Worm (Caenorhabditis elegans) whole organism, L4 larva: ENCODE results near the gene F54D5.7.
"Not testable (repeated sequence)": the region's sequence is repeated elsewhere in the genome, so short reads cannot be mapped to it uniquely, and the experiment has no call there.

Source experiments
- D1046.2 ChIP-seq: fragments of 200-800 bp; sonication (Bioruptor generic); IDR thresholded peaks from 2 replicates; pipeline ENCODE4 v1.3.6; 2022; ENCODE audit warnings: missing genetic modification characterization, missing compliant biosample characterization
- Y105C5A.15 ChIP-seq: fragments of 200-800 bp; sonication (Bioruptor generic); IDR thresholded peaks from 2 replicates; pipeline ENCODE4 v1.3.6; 2022; ENCODE audit warnings: missing genetic modification characterization, missing compliant biosample characterization
- aha-1 ChIP-seq: fragments of 150-350 bp; peaks from one replicate; lab custom pipeline; 2014; ENCODE audit warnings: missing biosample characterization, missing genetic modification characterization
- ama-1 ChIP-seq: fragments of 150-350 bp; optimal IDR thresholded peaks from 2 replicates; lab custom pipeline; 2014; ENCODE audit warnings: inconsistent platforms, mixed read lengths
- arid-1 ChIP-seq: fragments of 200-800 bp; sonication (Bioruptor generic); conservative IDR thresholded peaks from 2 replicates; pipeline ENCODE4 v1.3.6; 2022; ENCODE audit warnings: missing genetic modification reagents, missing genetic modification characterization, missing compliant biosample characterization
- ceh-20 ChIP-seq: fragments of 200-800 bp; sonication (Bioruptor generic); IDR thresholded peaks from 2 replicates; pipeline ENCODE4 v1.3.6; 2022; ENCODE audit warnings: missing genetic modification reagents, missing genetic modification characterization, missing compliant biosample characterization
- ceh-28 ChIP-seq: fragments of 150-350 bp; optimal IDR thresholded peaks from 2 replicates; lab custom pipeline; 2014; ENCODE audit warnings: missing biosample characterization, missing genetic modification reagents, missing genetic modification characterization
- ceh-32 ChIP-seq: sonication (generic microtip); optimal IDR thresholded peaks from 2 replicates; lab custom pipeline; 2016; ENCODE audit warnings: mild to moderate bottlenecking, missing genetic modification characterization, missing compliant biosample characterization; ENCODE audit not compliant: poor library complexity
- cey-2 ChIP-seq: sonication (generic microtip); optimal IDR thresholded peaks from 3 replicates; lab custom pipeline; 2017; ENCODE audit warnings: missing genetic modification characterization, mild to moderate bottlenecking, missing compliant biosample characterization, antibody characterized with exemption, borderline replicate concordance; ENCODE audit not compliant: insufficient read depth
- daf-19 ChIP-seq: fragments of 200-800 bp; sonication (Bioruptor generic); conservative IDR thresholded peaks from 2 replicates; pipeline ENCODE4 v1.3.6; 2022; ENCODE audit warnings: missing genetic modification characterization, missing compliant biosample characterization
- daf-8 ChIP-seq: fragments of 200-800 bp; sonication (Bioruptor generic); IDR thresholded peaks from 2 replicates; pipeline ENCODE4 v1.3.6; 2022; ENCODE audit warnings: missing genetic modification characterization, missing compliant biosample characterization
- dmd-8 ChIP-seq: fragments of 200-800 bp; sonication (Bioruptor generic); IDR thresholded peaks from 2 replicates; pipeline ENCODE4 v1.3.6; 2022; ENCODE audit warnings: missing genetic modification characterization, missing compliant biosample characterization
- dmd-9 ChIP-seq: fragments of 200-800 bp; sonication (Bioruptor generic); IDR thresholded peaks from 2 replicates; pipeline ENCODE4 v1.3.6; 2022; ENCODE audit warnings: missing genetic modification reagents, missing genetic modification characterization, missing compliant biosample characterization
- duxl-1 ChIP-seq: sonication (generic microtip); optimal IDR thresholded peaks from 2 replicates; lab custom pipeline; 2016; ENCODE audit warnings: mild to moderate bottlenecking, missing genetic modification characterization, moderate library complexity, missing compliant biosample characterization; ENCODE audit not compliant: poor library complexity
- dve-1 ChIP-seq: sonication (generic microtip); optimal IDR thresholded peaks from 2 replicates; lab custom pipeline; 2017; ENCODE audit warnings: antibody characterized with exemption, mild to moderate bottlenecking, missing genetic modification characterization, missing compliant biosample characterization; ENCODE audit not compliant: insufficient read depth
- egl-27 ChIP-seq: sonication (generic microtip); optimal IDR thresholded peaks from 3 replicates; lab custom pipeline; 2017; ENCODE audit warnings: missing biosample characterization, missing genetic modification reagents, missing genetic modification characterization
- egl-43 ChIP-seq: fragments of 200-800 bp; sonication (Bioruptor generic); IDR thresholded peaks from 2 replicates; pipeline ENCODE4 v1.3.6; 2022; ENCODE audit warnings: missing genetic modification reagents, missing genetic modification characterization, missing compliant biosample characterization
- fkh-10 ChIP-seq: fragments of 150-350 bp; optimal IDR thresholded peaks from 2 replicates; lab custom pipeline; 2014; ENCODE audit warnings: missing biosample characterization, missing genetic modification reagents, missing genetic modification characterization
- hif-1 ChIP-seq, 2 experiments: sonication (generic microtip); optimal IDR thresholded peaks; 2 replicates each; lab custom pipeline; 2016 to 2017; ENCODE audit warnings: missing compliant biosample characterization in 2 of 2, missing genetic modification characterization in 2 of 2, missing genetic modification reagents in 2 of 2, missing genotype in 2 of 2, mild to moderate bottlenecking in 1 of 2
- hlh-11 ChIP-seq: fragments of 200-800 bp; sonication (Bioruptor generic); optimal IDR thresholded peaks from 2 replicates; lab custom pipeline; 2018; ENCODE audit warnings: mild to moderate bottlenecking, missing genetic modification characterization, missing compliant biosample characterization
- hmg-1.1 ChIP-seq: fragments of 200-800 bp; sonication (Bioruptor generic); IDR thresholded peaks from 2 replicates; pipeline ENCODE4 v1.3.6; 2022; ENCODE audit warnings: missing genetic modification reagents, missing genetic modification characterization, missing compliant biosample characterization
- jun-1 ChIP-seq: fragments of 150-350 bp; optimal IDR thresholded peaks from 2 replicates; lab custom pipeline; 2014; ENCODE audit warnings: missing biosample characterization, missing genetic modification reagents, missing genetic modification characterization
- lim-7 ChIP-seq: fragments of 200-800 bp; sonication (Bioruptor generic); IDR thresholded peaks from 2 replicates; pipeline ENCODE4 v1.3.6; 2022; ENCODE audit warnings: missing genetic modification characterization, missing compliant biosample characterization
- lin-1 ChIP-seq: fragments of 200-800 bp; sonication (Bioruptor generic); IDR thresholded peaks from 2 replicates; pipeline ENCODE4 v1.3.6; 2022; ENCODE audit warnings: missing genetic modification reagents, missing genetic modification characterization, missing compliant biosample characterization
- madf-5 ChIP-seq, 2 experiments: fragments of 200-800 bp; sonication (Bioruptor generic); IDR thresholded peaks; 2 replicates each; pipeline ENCODE4 v1.3.6; 2022; ENCODE audit warnings: missing compliant biosample characterization in 2 of 2, missing genetic modification characterization in 2 of 2
- madf-9 ChIP-seq: fragments of 200-800 bp; sonication (Bioruptor generic); conservative IDR thresholded peaks from 2 replicates; pipeline ENCODE4 v1.3.6; 2022; ENCODE audit warnings: missing genetic modification reagents, missing genetic modification characterization, missing compliant biosample characterization
- mdl-1 ChIP-seq, 2 experiments: fragments of 150-350 bp in 1 of 2; sonication (generic microtip) in 1 of 2; optimal IDR thresholded peaks; 2 replicates each; lab custom pipeline; 2014 to 2017; ENCODE audit warnings: missing biosample characterization in 2 of 2, missing genetic modification characterization in 2 of 2
- nhr-102 ChIP-seq: sonication (generic microtip); optimal IDR thresholded peaks from 2 replicates; lab custom pipeline; 2016; ENCODE audit warnings: mild to moderate bottlenecking, missing genetic modification characterization, moderate library complexity, missing compliant biosample characterization
- nhr-111 ChIP-seq: fragments of 200-800 bp; sonication (Bioruptor generic); optimal IDR thresholded peaks from 2 replicates; lab custom pipeline; 2018; ENCODE audit warnings: mild to moderate bottlenecking, missing genetic modification characterization, missing compliant biosample characterization
- nhr-25 ChIP-seq: sonication (generic microtip); optimal IDR thresholded peaks from 2 replicates; lab custom pipeline; 2017; ENCODE audit warnings: missing genetic modification characterization, mild to moderate bottlenecking, missing compliant biosample characterization, antibody characterized with exemption, moderate library complexity, borderline replicate concordance; ENCODE audit not compliant: insufficient read depth
- sdz-12 ChIP-seq: fragments of 200-800 bp; sonication (Bioruptor generic); optimal IDR thresholded peaks from 2 replicates; lab custom pipeline; 2018; ENCODE audit warnings: mild to moderate bottlenecking, missing genetic modification characterization, missing compliant biosample characterization
- set-16 ChIP-seq: fragments of 200-800 bp; sonication (Bioruptor generic); IDR thresholded peaks from 2 replicates; pipeline ENCODE4 v1.3.6; 2022; ENCODE audit warnings: missing genetic modification reagents, missing genetic modification characterization, missing compliant biosample characterization
- snpc-1.2 ChIP-seq: fragments of 200-800 bp; sonication (Bioruptor generic); IDR thresholded peaks from 2 replicates; pipeline ENCODE4 v1.3.6; 2022; ENCODE audit warnings: missing genetic modification reagents, missing genetic modification characterization, missing compliant biosample characterization
- snpc-4 ChIP-seq: fragments of 150-350 bp; optimal IDR thresholded peaks from 2 replicates; lab custom pipeline; 2014; ENCODE audit warnings: missing biosample characterization, missing genetic modification characterization
- spr-1 ChIP-seq: sonication (generic microtip); optimal IDR thresholded peaks from 2 replicates; lab custom pipeline; 2016; ENCODE audit warnings: mild to moderate bottlenecking, missing genetic modification characterization, missing compliant biosample characterization
- unc-130 ChIP-seq: sonication (generic microtip); optimal IDR thresholded peaks from 2 replicates; lab custom pipeline; 2016; ENCODE audit warnings: missing genetic modification reagents, missing genetic modification characterization, missing compliant biosample characterization
- unc-62 ChIP-seq, 3 experiments: fragments of 150-350 bp in 1 of 3; sonication (generic microtip); optimal IDR thresholded peaks in 2 of 3; peaks in 1 of 3; 1 replicate in 1 of 3; 2 replicates in 2 of 3; lab custom pipeline; 2014 to 2017; ENCODE audit warnings: missing biosample characterization in 3 of 3, missing genetic modification characterization in 3 of 3, missing genetic modification reagents in 3 of 3, missing genotype in 1 of 3
- zag-1 ChIP-seq: fragments of 150-350 bp; optimal IDR thresholded peaks from 2 replicates; lab custom pipeline; 2014; ENCODE audit warnings: missing biosample characterization, missing genetic modification characterization
- zfp-2 ChIP-seq: sonication (generic microtip); optimal IDR thresholded peaks from 2 replicates; lab custom pipeline; 2016; ENCODE audit warnings: mild to moderate bottlenecking, missing genetic modification characterization, missing compliant biosample characterization

F54D5.7 gene

ce11 chrII:11534429-11535099 lies 12.8 kb upstream of the F54D5.7 start, which contains the start of gene Y62F5A.12 (continued):
- peak; percentile 96 for TF ChIP-seq madf-9 (GFP tag; lab: Robert Waterston, UW)
- TF ChIP-seq spr-1 (tag; lab: Kevin White, UChicago) = peak; percentile 66
- peak; percentile 82 for TF ChIP-seq lim-7 (GFP tag; lab: Robert Waterston, UW)
- peak; percentile 85; the same call in 1 of the 2 replicates for TF ChIP-seq lin-1 (GFP tag; lab: Robert Waterston, UW)
- peak; percentile 32 to 38 for TF ChIP-seq mdl-1 (tag; optimal IDR thresholded peaks at IDR 0.05; lab: Kevin White, UChicago)
- TF ChIP-seq sdz-12 (GFP tag; lab: Kevin White, UChicago) = peak; percentile 60
- peak; percentile 70 for TF ChIP-seq duxl-1 (tag; lab: Kevin White, UChicago)
- peak; percentile 40 for TF ChIP-seq nhr-25 (tag; lab: Kevin White, UChicago)
- peak; percentile 59 for TF ChIP-seq dve-1 (tag; lab: Kevin White, UChicago)
- peak; percentile 93 for TF ChIP-seq egl-43 (GFP tag; lab: Robert Waterston, UW)
- peak; percentile 70; the same call in 1 of the 2 replicates for TF ChIP-seq Y105C5A.15 (GFP tag; lab: Robert Waterston, UW)
- TF ChIP-seq unc-62 (GFP tag; optimal IDR thresholded peaks at IDR 0.05 in 1 of 2; lab: Kevin White, UChicago) = peak in 1 of 2 experiments; percentile 66
- TF ChIP-seq unc-62 (tag; optimal IDR thresholded peaks at IDR 0.05; lab: Kevin White, UChicago) = not testable (repeated sequence)
- TF ChIP-seq D1046.2 (GFP tag; lab: Robert Waterston, UW) = peak; percentile 93
- peak; percentile 50 for TF ChIP-seq zfp-2
- peak; percentile 91 to 97 for TF ChIP-seq madf-5 (GFP tag; IDR thresholded peaks at IDR 0.05; lab: Robert Waterston, UW)
- peak; percentile 95 for TF ChIP-seq ceh-20 (GFP tag; lab: Robert Waterston, UW)
- TF ChIP-seq unc-130 (GFP tag; lab: Kevin White, UChicago) = peak; percentile 84
- peak; percentile 67 for TF ChIP-seq set-16 (GFP tag; lab: Robert Waterston, UW)
- TF ChIP-seq nhr-102 (tag; lab: Kevin White, UChicago) = peak; percentile 66
- TF ChIP-seq snpc-1.2 = peak; percentile 82
- TF ChIP-seq hmg-1.1 (GFP tag; lab: Robert Waterston, UW) = peak; percentile 93

ce11 chrII:11535429-11535828 lies 11.9 kb upstream of the F54D5.7 start:
- TF ChIP-seq hlh-11 = no peak
- peak; percentile 58 for TF ChIP-seq aha-1
- TF ChIP-seq ceh-28 (tag; lab: Kevin White, UChicago) = no peak
- TF ChIP-seq ceh-32 (tag; lab: Kevin White, UChicago) = no peak
- TF ChIP-seq snpc-4 = no peak
- no peak for TF ChIP-seq hif-1 (tag; optimal IDR thresholded peaks at IDR 0.05; lab: Kevin White, UChicago)
- peak in 1 of 2 experiments; percentile 26 for TF ChIP-seq unc-62 (GFP tag; optimal IDR thresholded peaks at IDR 0.05 in 1 of 2; lab: Kevin White, UChicago)
- TF ChIP-seq unc-62 (tag; optimal IDR thresholded peaks at IDR 0.05; lab: Kevin White, UChicago) = no peak
- TF ChIP-seq egl-27 (tag; lab: Kevin White, UChicago) = no peak
- no peak for TF ChIP-seq zfp-2
- TF ChIP-seq cey-2 (tag; lab: Kevin White, UChicago) = no peak
- TF ChIP-seq dve-1 (tag; lab: Kevin White, UChicago) = no peak
- TF ChIP-seq, all 104 proteins: peak for 2

- no peak for TF ChIP-seq sdz-12 (GFP tag; lab: Kevin White, UChicago)
- TF ChIP-seq daf-8 (GFP tag; lab: Robert Waterston, UW) = no peak
- no peak for TF ChIP-seq nhr-111 (GFP tag; lab: Kevin White, UChicago)
- TF ChIP-seq zag-1 (tag; lab: Kevin White, UChicago) = no peak
- TF ChIP-seq ama-1 = no peak
- no peak for TF ChIP-seq mdl-1 (tag; optimal IDR thresholded peaks at IDR 0.05; lab: Kevin White, UChicago)
- TF ChIP-seq fkh-10 (GFP tag; lab: Kevin White, UChicago) = no peak
- no peak for TF ChIP-seq dmd-8
- no peak for TF ChIP-seq arid-1 (GFP tag; lab: Robert Waterston, UW)
- no peak for TF ChIP-seq dmd-9 (GFP tag; lab: Robert Waterston, UW)
- TF ChIP-seq nhr-102 (tag; lab: Kevin White, UChicago) = no peak
- no peak for TF ChIP-seq jun-1
- no peak for TF ChIP-seq egl-27 (tag; lab: Kevin White, UChicago)
- no peak for TF ChIP-seq daf-19 (GFP tag; lab: Robert Waterston, UW)
- TF ChIP-seq, all 104 proteins: peak for 0
Measured at ce11 chrII:11535924-11536323, 11.4 kb upstream of the F54D5.7 start.
